Worm (Caenorhabditis elegans) whole organism, late embryonic: ENCODE results near the gene nas-3.

Experiments
- C08G9.2 ChIP-seq: sonication (generic microtip); optimal IDR thresholded peaks from 2 replicates; lab custom pipeline; 2016; ENCODE audit warnings: mild to moderate bottlenecking, missing genetic modification characterization, moderate library complexity, missing compliant biosample characterization
- C38D4.7 ChIP-seq: fragments of 200-800 bp; sonication (Bioruptor generic); optimal IDR thresholded peaks from 2 replicates; lab custom pipeline; 2018; ENCODE audit warnings: mild to moderate bottlenecking, missing genetic modification characterization, moderate library complexity, missing compliant biosample characterization
- F13H6.1 ChIP-seq: sonication (generic microtip); optimal IDR thresholded peaks from 2 replicates; lab custom pipeline; 2016; ENCODE audit warnings: missing genetic modification characterization, missing compliant biosample characterization
- K02D7.2 ChIP-seq: sonication (generic microtip); optimal IDR thresholded peaks from 2 replicates; lab custom pipeline; 2017; ENCODE audit warnings: mild to moderate bottlenecking, missing genetic modification characterization, missing compliant biosample characterization
- K09A11.1 ChIP-seq: sonication (generic microtip); optimal IDR thresholded peaks from 2 replicates; lab custom pipeline; 2017; ENCODE audit warnings: antibody characterized with exemption, mild to moderate bottlenecking, missing genetic modification characterization, missing compliant biosample characterization; ENCODE audit not compliant: insufficient read depth
- T23F11.4 ChIP-seq: fragments of 200-800 bp; sonication (Bioruptor generic); optimal IDR thresholded peaks from 2 replicates; lab custom pipeline; 2018; ENCODE audit warnings: mild to moderate bottlenecking, missing genetic modification characterization, missing compliant biosample characterization
- ama-1 ChIP-seq: fragments of 150-350 bp; optimal IDR thresholded peaks from 2 replicates; lab custom pipeline; 2014
- ceh-19 ChIP-seq: fragments of 200-800 bp; sonication (Bioruptor generic); optimal IDR thresholded peaks from 2 replicates; lab custom pipeline; 2018; ENCODE audit warnings: mild to moderate bottlenecking, missing genetic modification characterization, missing compliant biosample characterization
- ceh-2 ChIP-seq: sonication (generic microtip); optimal IDR thresholded peaks from 2 replicates; lab custom pipeline; 2016; ENCODE audit warnings: missing genotype, missing genetic modification characterization, missing compliant biosample characterization
- ceh-22 ChIP-seq: sonication (generic microtip); optimal IDR thresholded peaks from 2 replicates; lab custom pipeline; 2017; ENCODE audit warnings: missing biosample characterization, missing genetic modification characterization
- ceh-30 ChIP-seq: fragments of 150-350 bp; optimal IDR thresholded peaks from 2 replicates; lab custom pipeline; 2014; ENCODE audit warnings: missing biosample characterization, missing genetic modification characterization
- ceh-34 ChIP-seq: sonication (generic microtip); optimal IDR thresholded peaks from 2 replicates; lab custom pipeline; 2016; ENCODE audit warnings: mild to moderate bottlenecking, missing genetic modification characterization, missing compliant biosample characterization
- ceh-48 ChIP-seq: sonication (generic microtip); optimal IDR thresholded peaks from 2 replicates; lab custom pipeline; 2016; ENCODE audit warnings: missing genetic modification characterization, inconsistent platforms, missing compliant biosample characterization
- dve-1 ChIP-seq: sonication (generic microtip); optimal IDR thresholded peaks from 2 replicates; lab custom pipeline; 2017; ENCODE audit warnings: antibody characterized with exemption, mild to moderate bottlenecking, missing genetic modification characterization, missing compliant biosample characterization
- elt-2 ChIP-seq: sonication (generic microtip); optimal IDR thresholded peaks from 2 replicates; lab custom pipeline; 2016; ENCODE audit warnings: missing genetic modification reagents, missing genetic modification characterization, missing compliant biosample characterization
- elt-4 ChIP-seq: sonication (generic microtip); optimal IDR thresholded peaks from 2 replicates; lab custom pipeline; 2016; ENCODE audit warnings: missing genetic modification characterization, missing compliant biosample characterization
- ets-4 ChIP-seq: sonication (generic microtip); optimal IDR thresholded peaks from 2 replicates; lab custom pipeline; 2016; ENCODE audit warnings: missing genetic modification characterization, missing compliant biosample characterization
- fax-1 ChIP-seq: sonication (generic microtip); optimal IDR thresholded peaks from 2 replicates; lab custom pipeline; 2016; ENCODE audit warnings: missing genotype, missing genetic modification characterization, missing compliant biosample characterization
- fkh-10 ChIP-seq: fragments of 150-350 bp; optimal IDR thresholded peaks from 2 replicates; lab custom pipeline; 2014; ENCODE audit warnings: missing biosample characterization, missing genetic modification reagents, missing genetic modification characterization
- gmeb-2 ChIP-seq: sonication (generic microtip); optimal IDR thresholded peaks from 2 replicates; lab custom pipeline; 2016; ENCODE audit warnings: missing genetic modification characterization, inconsistent platforms, missing compliant biosample characterization
- hlh-30 ChIP-seq: sonication (generic microtip); optimal IDR thresholded peaks from 2 replicates; lab custom pipeline; 2017; ENCODE audit warnings: antibody characterized with exemption, missing genetic modification characterization, missing compliant biosample characterization; ENCODE audit not compliant: insufficient read depth
- lin-11 ChIP-seq: fragments of 200-800 bp; sonication (Bioruptor generic); optimal IDR thresholded peaks from 2 replicates; lab custom pipeline; 2018; ENCODE audit warnings: mild to moderate bottlenecking, missing genetic modification characterization, missing compliant biosample characterization
- npax-4 ChIP-seq: sonication (generic microtip); optimal IDR thresholded peaks from 2 replicates; lab custom pipeline; 2016; ENCODE audit warnings: missing genetic modification characterization, missing compliant biosample characterization
- odd-2 ChIP-seq: sonication (generic microtip); optimal IDR thresholded peaks from 2 replicates; lab custom pipeline; 2017; ENCODE audit warnings: antibody characterized with exemption, mild to moderate bottlenecking, missing genetic modification characterization, missing compliant biosample characterization
- pag-3 ChIP-seq: sonication (generic microtip); optimal IDR thresholded peaks from 2 replicates; lab custom pipeline; 2016; ENCODE audit warnings: missing compliant biosample characterization, missing genetic modification characterization, borderline replicate concordance
- pha-4 ChIP-seq: fragments of 150-350 bp; optimal IDR thresholded peaks from 2 replicates; lab custom pipeline; 2018; ENCODE audit warnings: missing biosample characterization, missing genetic modification reagents, missing genetic modification characterization
- rnt-1 ChIP-seq: sonication (generic microtip); optimal IDR thresholded peaks from 2 replicates; lab custom pipeline; 2016; ENCODE audit warnings: missing genetic modification characterization, missing compliant biosample characterization
- sox-4 ChIP-seq: sonication (generic microtip); optimal IDR thresholded peaks from 2 replicates; lab custom pipeline; 2017; ENCODE audit warnings: mild to moderate bottlenecking, missing genetic modification characterization, inconsistent platforms, missing compliant biosample characterization
- ttx-3 ChIP-seq: sonication (generic microtip); optimal IDR thresholded peaks from 2 replicates; lab custom pipeline; 2016; ENCODE audit warnings: missing genetic modification reagents, missing genetic modification characterization, missing compliant biosample characterization
- unc-3 ChIP-seq, 2 experiments: fragments of 200-800 bp in 1 of 2; sonication (Bioruptor generic) in 1 of 2; sonication (generic microtip) in 1 of 2; conservative IDR thresholded peaks in 1 of 2; optimal IDR thresholded peaks in 1 of 2; 2 replicates each; pipeline versions ENCODE4 v1.3.6 to Lab custom; 2016 to 2022; ENCODE audit warnings: missing compliant biosample characterization in 2 of 2, missing genetic modification characterization in 2 of 2, missing genetic modification reagents in 1 of 2
- unc-42 ChIP-seq: sonication (generic microtip); optimal IDR thresholded peaks from 2 replicates; lab custom pipeline; 2016; ENCODE audit warnings: missing genotype, missing genetic modification characterization, missing compliant biosample characterization
- unc-86 ChIP-seq: sonication (generic microtip); optimal IDR thresholded peaks from 2 replicates; lab custom pipeline; 2016; ENCODE audit warnings: missing genetic modification characterization, missing compliant biosample characterization
- zip-5 ChIP-seq: sonication (generic microtip); optimal IDR thresholded peaks from 2 replicates; lab custom pipeline; 2016; ENCODE audit warnings: missing genetic modification characterization, missing compliant biosample characterization
- ztf-16 ChIP-seq: sonication (generic microtip); optimal IDR thresholded peaks from 2 replicates; lab custom pipeline; 2017; ENCODE audit warnings: missing genetic modification characterization, missing compliant biosample characterization

Gene nas-3

ce11 chrV:9503152-9503817 is 25.3 kb downstream of the nas-3 start (continued):
- peak; percentile 87 for TF ChIP-seq unc-3 (GFP tag; conservative IDR thresholded peaks at IDR 0.05; lab: Robert Waterston, UW)
- TF ChIP-seq unc-3 (tag; optimal IDR thresholded peaks at IDR 0.05; lab: Kevin White, UChicago) = peak; percentile 86
- TF ChIP-seq hlh-30 (tag; lab: Kevin White, UChicago) = no peak
- no peak for TF ChIP-seq ceh-22 (tag; lab: Kevin White, UChicago)
- TF ChIP-seq ceh-34 (tag; lab: Kevin White, UChicago) = peak; percentile 92
- TF ChIP-seq C08G9.2 (tag; lab: Kevin White, UChicago) = peak; percentile 77
- no peak for TF ChIP-seq ama-1 (lab: Kevin White, UChicago)
- TF ChIP-seq ceh-2 = peak; percentile 77
- TF ChIP-seq ceh-48 (tag; lab: Kevin White, UChicago) = peak; percentile 78
- TF ChIP-seq fkh-10 (GFP tag; lab: Kevin White, UChicago) = peak; percentile 62
- no peak for TF ChIP-seq elt-4 (tag; lab: Kevin White, UChicago)
- TF ChIP-seq rnt-1 (tag; lab: Kevin White, UChicago) = peak; percentile 66
- peak; percentile 90 for TF ChIP-seq T23F11.4 (GFP tag; lab: Kevin White, UChicago)
- peak; percentile 81 for TF ChIP-seq lin-11 (tag; lab: Kevin White, UChicago)
- peak; percentile 47 for TF ChIP-seq zip-5
- TF ChIP-seq ets-4 (tag; lab: Kevin White, UChicago) = peak; percentile 8
- TF ChIP-seq npax-4 (tag; lab: Kevin White, UChicago) = peak; percentile 76
- TF ChIP-seq gmeb-2 (tag; lab: Kevin White, UChicago) = peak; percentile 92
- peak; percentile 39 for TF ChIP-seq odd-2 (tag; lab: Kevin White, UChicago)
- TF ChIP-seq pha-4 = no peak
- TF ChIP-seq unc-86 = peak; percentile 88
- TF ChIP-seq F13H6.1 (tag; lab: Kevin White, UChicago) = peak; percentile 65
- TF ChIP-seq ceh-30 (tag; lab: Kevin White, UChicago) = no peak
- peak; percentile 72 for TF ChIP-seq fax-1 (tag; lab: Kevin White, UChicago)
- TF ChIP-seq ceh-19 (GFP tag; lab: Kevin White, UChicago) = peak; percentile 90
- peak; percentile 87 for TF ChIP-seq ztf-16

DNA sequence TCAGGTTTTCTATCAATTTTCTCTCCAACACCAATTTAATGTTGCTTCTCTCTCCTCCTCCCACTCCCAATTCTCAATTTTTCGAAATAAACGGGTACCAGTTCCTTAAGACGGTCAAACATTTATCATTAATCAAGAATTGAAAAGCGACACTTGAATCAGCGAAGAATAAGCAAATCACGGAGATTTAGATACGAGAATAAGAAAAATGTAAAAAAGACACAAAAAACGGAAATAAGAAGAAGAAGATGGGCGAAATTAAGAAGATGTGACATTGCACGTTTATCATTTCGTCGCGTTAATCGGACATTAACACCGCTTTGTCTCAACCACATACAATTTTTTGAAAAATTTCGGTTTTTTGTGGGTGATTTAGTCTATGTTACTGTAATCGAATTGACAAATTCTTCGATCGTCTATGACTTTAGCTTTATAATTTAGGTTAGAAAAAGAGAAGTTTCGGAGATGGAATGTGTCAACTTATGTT is 26.6 kb downstream of the nas-3 start, which contains the start of gene haao-1:
TSS of gene haao-1 (plus strand) at position 437 of the 487 bp plus-strand sequence.
- no peak for TF ChIP-seq unc-42 (tag; lab: Kevin White, UChicago)
- TF ChIP-seq ceh-22 (tag; lab: Kevin White, UChicago) = no peak
- no peak for TF ChIP-seq K09A11.1 (tag; lab: Kevin White, UChicago)

DNA sequence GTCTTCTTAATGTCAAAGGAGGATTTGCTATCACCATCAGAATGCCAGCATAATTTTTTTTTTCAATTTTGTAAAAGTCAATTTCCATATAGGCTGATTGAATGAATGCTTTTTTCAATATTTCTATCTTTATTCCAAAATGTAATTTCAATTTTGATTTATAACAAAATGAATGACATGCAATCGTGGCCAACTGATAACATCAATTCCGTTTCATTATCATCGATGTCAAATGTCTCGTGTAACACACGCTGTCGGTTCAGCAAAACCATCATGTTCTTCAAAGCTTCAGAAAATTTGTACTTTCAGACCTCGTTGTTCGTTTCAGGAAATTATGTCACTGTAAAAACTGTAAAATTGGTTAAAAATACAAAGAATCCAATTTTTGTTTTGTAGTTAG is 29.0 kb downstream of the nas-3 start:
- TF ChIP-seq sox-4 (no peak), pag-3 (tag; lab: Kevin White, UChicago) (no peak), dve-1 (no peak), C38D4.7 (GFP tag; lab: Kevin White, UChicago) (no peak), K02D7.2 (tag; lab: Kevin White, UChicago) (no peak), npax-4 (tag; lab: Kevin White, UChicago) (no peak), ttx-3 (no peak), ama-1 (lab: Kevin White, UChicago) (no peak), elt-2 (peak; percentile 1)

ce11 chrV:9507742-9508141 is 29.8 kb downstream of the nas-3 start, which contains the start of gene acs-14:
Gene acs-14 (plus strand): TSS chrV:9508132.
- TF ChIP-seq ttx-3 (no peak), elt-2 (peak; percentile 40)
